Worm (Caenorhabditis elegans) whole organism, L4 larva: Measurements from ENCODE around the gene gei-13.

Source experiments
- F37D6.2 ChIP-seq: sonication (generic microtip); optimal IDR thresholded peaks from 2 replicates; lab custom pipeline; 2016; ENCODE audit warnings: mild to moderate bottlenecking, missing genetic modification characterization, missing compliant biosample characterization
- F44E2.7 ChIP-seq: fragments of 200-800 bp; sonication (Bioruptor generic); IDR thresholded peaks from 2 replicates; pipeline ENCODE4 v2.1.2; 2022; ENCODE audit warnings: missing genetic modification characterization, missing compliant biosample characterization
- Y105C5A.15 ChIP-seq: fragments of 200-800 bp; sonication (Bioruptor generic); IDR thresholded peaks from 2 replicates; pipeline ENCODE4 v1.3.6; 2022; ENCODE audit warnings: missing genetic modification characterization, missing compliant biosample characterization
- Y5F2A.4 ChIP-seq: fragments of 200-800 bp; sonication (Bioruptor generic); optimal IDR thresholded peaks from 2 replicates; lab custom pipeline; 2018; ENCODE audit warnings: mild to moderate bottlenecking, missing genetic modification characterization, missing compliant biosample characterization
- aha-1 ChIP-seq: fragments of 150-350 bp; peaks from one replicate; lab custom pipeline; 2014; ENCODE audit warnings: missing biosample characterization, missing genetic modification characterization
- aly-2 ChIP-seq: sonication (generic microtip); optimal IDR thresholded peaks from 2 replicates; lab custom pipeline; 2018; ENCODE audit warnings: missing biosample characterization, missing genetic modification characterization
- arid-1 ChIP-seq: fragments of 200-800 bp; sonication (Bioruptor generic); conservative IDR thresholded peaks from 2 replicates; pipeline ENCODE4 v1.3.6; 2022; ENCODE audit warnings: missing genetic modification reagents, missing genetic modification characterization, missing compliant biosample characterization
- daf-16 ChIP-seq, 3 experiments: sonication (generic microtip); optimal IDR thresholded peaks; 2 replicates each; lab custom pipeline; 2016 to 2017; ENCODE audit warnings: missing genetic modification characterization in 3 of 3, missing genetic modification reagents in 3 of 3, mild to moderate bottlenecking in 2 of 3, missing compliant biosample characterization in 2 of 3, missing biosample characterization in 1 of 3, moderate library complexity in 1 of 3
- daf-19 ChIP-seq: fragments of 200-800 bp; sonication (Bioruptor generic); conservative IDR thresholded peaks from 2 replicates; pipeline ENCODE4 v1.3.6; 2022; ENCODE audit warnings: missing genetic modification characterization, missing compliant biosample characterization
- dmd-6 ChIP-seq: fragments of 200-800 bp; sonication (Bioruptor generic); IDR thresholded peaks from 2 replicates; pipeline ENCODE4 v1.3.6; 2022; ENCODE audit warnings: missing genetic modification reagents, missing genetic modification characterization, missing compliant biosample characterization
- dmd-8 ChIP-seq: fragments of 200-800 bp; sonication (Bioruptor generic); IDR thresholded peaks from 2 replicates; pipeline ENCODE4 v1.3.6; 2022; ENCODE audit warnings: missing genetic modification characterization, missing compliant biosample characterization
- dpl-1 ChIP-seq: fragments of 150-350 bp; optimal IDR thresholded peaks from 2 replicates; lab custom pipeline; 2014; ENCODE audit warnings: missing biosample characterization, missing genetic modification reagents, missing genetic modification characterization
- dve-1 ChIP-seq: sonication (generic microtip); optimal IDR thresholded peaks from 2 replicates; lab custom pipeline; 2017; ENCODE audit warnings: antibody characterized with exemption, mild to moderate bottlenecking, missing genetic modification characterization, missing compliant biosample characterization; ENCODE audit not compliant: insufficient read depth
- egl-43 ChIP-seq: fragments of 200-800 bp; sonication (Bioruptor generic); IDR thresholded peaks from 2 replicates; pipeline ENCODE4 v1.3.6; 2022; ENCODE audit warnings: missing genetic modification reagents, missing genetic modification characterization, missing compliant biosample characterization
- hlh-11 ChIP-seq: fragments of 200-800 bp; sonication (Bioruptor generic); optimal IDR thresholded peaks from 2 replicates; lab custom pipeline; 2018; ENCODE audit warnings: mild to moderate bottlenecking, missing genetic modification characterization, missing compliant biosample characterization
- jun-1 ChIP-seq: fragments of 150-350 bp; optimal IDR thresholded peaks from 2 replicates; lab custom pipeline; 2014; ENCODE audit warnings: missing biosample characterization, missing genetic modification reagents, missing genetic modification characterization
- lin-1 ChIP-seq: fragments of 200-800 bp; sonication (Bioruptor generic); IDR thresholded peaks from 2 replicates; pipeline ENCODE4 v1.3.6; 2022; ENCODE audit warnings: missing genetic modification reagents, missing genetic modification characterization, missing compliant biosample characterization
- madf-5 ChIP-seq, 2 experiments: fragments of 200-800 bp; sonication (Bioruptor generic); IDR thresholded peaks; 2 replicates each; pipeline ENCODE4 v1.3.6; 2022; ENCODE audit warnings: missing compliant biosample characterization in 2 of 2, missing genetic modification characterization in 2 of 2
- madf-9 ChIP-seq: fragments of 200-800 bp; sonication (Bioruptor generic); conservative IDR thresholded peaks from 2 replicates; pipeline ENCODE4 v1.3.6; 2022; ENCODE audit warnings: missing genetic modification reagents, missing genetic modification characterization, missing compliant biosample characterization
- mdl-1 ChIP-seq, 2 experiments: fragments of 150-350 bp in 1 of 2; sonication (generic microtip) in 1 of 2; optimal IDR thresholded peaks; 2 replicates each; lab custom pipeline; 2014 to 2017; ENCODE audit warnings: missing biosample characterization in 2 of 2, missing genetic modification characterization in 2 of 2
- mep-1 ChIP-seq: fragments of 150-350 bp; sonication (generic microtip); optimal IDR thresholded peaks from 3 replicates; lab custom pipeline; 2014; ENCODE audit warnings: missing biosample characterization, missing genetic modification characterization
- mes-2 ChIP-seq: sonication (generic microtip); optimal IDR thresholded peaks from 2 replicates; lab custom pipeline; 2016; ENCODE audit warnings: missing genotype, mild to moderate bottlenecking, missing genetic modification characterization, missing compliant biosample characterization; ENCODE audit not compliant: poor library complexity, severe bottlenecking
- mxl-3 ChIP-seq: fragments of 200-800 bp; sonication (Bioruptor generic); optimal IDR thresholded peaks from 2 replicates; lab custom pipeline; 2018; ENCODE audit warnings: mild to moderate bottlenecking, missing genetic modification characterization, missing compliant biosample characterization
- nhr-10 ChIP-seq: fragments of 150-350 bp; optimal IDR thresholded peaks from 2 replicates; lab custom pipeline; 2014; ENCODE audit warnings: missing biosample characterization, missing genetic modification characterization
- nhr-102 ChIP-seq: sonication (generic microtip); optimal IDR thresholded peaks from 2 replicates; lab custom pipeline; 2016; ENCODE audit warnings: mild to moderate bottlenecking, missing genetic modification characterization, moderate library complexity, missing compliant biosample characterization
- nhr-11 ChIP-seq: fragments of 150-350 bp; optimal IDR thresholded peaks from 2 replicates; lab custom pipeline; 2014; ENCODE audit warnings: missing biosample characterization, missing genetic modification characterization
- nhr-28 ChIP-seq: fragments of 150-350 bp; optimal IDR thresholded peaks from 2 replicates; lab custom pipeline; 2014; ENCODE audit warnings: missing biosample characterization, missing genetic modification characterization
- nhr-41 ChIP-seq: fragments of 200-800 bp; sonication (Bioruptor generic); IDR thresholded peaks from 2 replicates; pipeline ENCODE4 v1.3.6; 2022; ENCODE audit warnings: missing genetic modification reagents, missing genetic modification characterization, missing compliant biosample characterization
- nhr-48 ChIP-seq: sonication (generic microtip); optimal IDR thresholded peaks from 2 replicates; lab custom pipeline; 2016; ENCODE audit warnings: mild to moderate bottlenecking, missing genetic modification characterization, missing compliant biosample characterization
- nhr-76 ChIP-seq: fragments of 150-350 bp; optimal IDR thresholded peaks from 2 replicates; lab custom pipeline; 2014; ENCODE audit warnings: missing biosample characterization, missing genetic modification characterization
- nhr-77 ChIP-seq: fragments of 150-350 bp; optimal IDR thresholded peaks from 2 replicates; lab custom pipeline; 2014; ENCODE audit warnings: missing biosample characterization, missing genetic modification characterization
- pqm-1 ChIP-seq: sonication (generic microtip); optimal IDR thresholded peaks from 2 replicates; lab custom pipeline; 2017; ENCODE audit warnings: missing biosample characterization, missing genetic modification characterization
- set-16 ChIP-seq: fragments of 200-800 bp; sonication (Bioruptor generic); IDR thresholded peaks from 2 replicates; pipeline ENCODE4 v1.3.6; 2022; ENCODE audit warnings: missing genetic modification reagents, missing genetic modification characterization, missing compliant biosample characterization
- snpc-1.2 ChIP-seq: fragments of 200-800 bp; sonication (Bioruptor generic); IDR thresholded peaks from 2 replicates; pipeline ENCODE4 v1.3.6; 2022; ENCODE audit warnings: missing genetic modification reagents, missing genetic modification characterization, missing compliant biosample characterization
- unc-62 ChIP-seq, 3 experiments: fragments of 150-350 bp in 1 of 3; sonication (generic microtip); optimal IDR thresholded peaks in 2 of 3; peaks in 1 of 3; 1 replicate in 1 of 3; 2 replicates in 2 of 3; lab custom pipeline; 2014 to 2017; ENCODE audit warnings: missing biosample characterization in 3 of 3, missing genetic modification characterization in 3 of 3, missing genetic modification reagents in 3 of 3, missing genotype in 1 of 3
- ztf-7 ChIP-seq: fragments of 150-350 bp; optimal IDR thresholded peaks from 2 replicates; lab custom pipeline; 2014; ENCODE audit warnings: missing biosample characterization, missing genetic modification characterization

The gei-13 gene

DNA sequence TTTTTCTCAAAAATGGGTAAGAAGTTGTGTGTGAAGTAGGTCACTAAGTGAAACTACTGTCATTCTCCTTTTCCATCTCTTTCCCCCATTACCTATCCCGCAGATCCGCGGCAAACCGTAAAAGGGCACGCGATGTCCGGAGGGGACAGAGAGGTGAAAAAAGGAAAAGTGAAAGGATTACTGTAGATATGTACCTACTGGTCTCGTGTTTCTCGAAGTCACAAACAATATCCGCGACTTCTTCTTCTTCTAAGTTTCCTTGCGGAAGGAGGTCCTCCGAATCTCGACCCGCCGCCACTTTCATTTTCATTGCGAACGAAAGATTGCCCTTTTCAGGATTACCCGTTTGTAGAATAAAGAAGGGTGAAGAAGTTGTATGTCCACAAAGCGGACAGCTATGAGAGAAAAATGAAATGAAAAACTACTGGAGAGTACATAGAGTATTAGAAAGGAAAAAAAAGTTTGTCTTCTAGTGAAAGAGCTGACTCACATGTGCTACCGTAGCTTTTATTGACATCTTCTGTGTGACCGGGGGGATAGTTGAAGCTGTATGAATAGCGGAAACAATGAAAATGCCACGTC lies 9.6 kb upstream of the gei-13 start (continued):
- TF ChIP-seq dmd-8 (GFP tag; lab: Robert Waterston, UW) (no peak), nhr-76 (tag; lab: Kevin White, UChicago) (no peak), arid-1 (no peak), egl-43 (no peak), jun-1 (no peak), hlh-11 (tag; lab: Kevin White, UChicago) (peak; percentile 21), nhr-10 (tag; lab: Kevin White, UChicago) (no peak), snpc-1.2 (GFP tag; lab: Robert Waterston, UW) (no peak), Y105C5A.15 (GFP tag; lab: Robert Waterston, UW) (no peak), mxl-3 (GFP tag; lab: Kevin White, UChicago) (peak; percentile 34)

DNA sequence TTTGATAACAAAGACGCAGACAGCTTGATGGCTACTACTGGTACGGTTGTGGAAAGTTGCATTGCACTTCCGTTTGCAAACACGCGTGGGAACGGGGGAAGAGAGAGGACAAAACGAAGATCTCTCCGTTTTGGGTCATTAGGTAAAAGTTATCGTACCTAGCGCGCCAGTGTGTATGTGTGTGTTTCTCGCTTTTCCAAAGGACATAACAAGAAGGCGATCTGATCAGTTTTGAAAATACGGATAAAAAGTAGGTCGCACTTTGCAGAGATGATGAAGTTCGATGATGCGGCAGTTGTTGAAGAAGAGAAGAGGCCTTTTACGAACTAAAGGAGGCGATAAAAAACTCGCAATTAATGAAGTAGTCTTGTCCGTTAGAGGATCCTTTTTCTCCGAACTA lies 8.2 kb upstream of the gei-13 start:
- TF ChIP-seq mes-2 (tag; lab: Kevin White, UChicago): no peak
- no peak for TF ChIP-seq madf-9 (GFP tag; lab: Robert Waterston, UW)
- no peak for TF ChIP-seq daf-19 (GFP tag; lab: Robert Waterston, UW)
- peak; percentile 4 for TF ChIP-seq nhr-28 (tag; lab: Kevin White, UChicago)
- TF ChIP-seq, all 104 proteins: peak for 1

DNA sequence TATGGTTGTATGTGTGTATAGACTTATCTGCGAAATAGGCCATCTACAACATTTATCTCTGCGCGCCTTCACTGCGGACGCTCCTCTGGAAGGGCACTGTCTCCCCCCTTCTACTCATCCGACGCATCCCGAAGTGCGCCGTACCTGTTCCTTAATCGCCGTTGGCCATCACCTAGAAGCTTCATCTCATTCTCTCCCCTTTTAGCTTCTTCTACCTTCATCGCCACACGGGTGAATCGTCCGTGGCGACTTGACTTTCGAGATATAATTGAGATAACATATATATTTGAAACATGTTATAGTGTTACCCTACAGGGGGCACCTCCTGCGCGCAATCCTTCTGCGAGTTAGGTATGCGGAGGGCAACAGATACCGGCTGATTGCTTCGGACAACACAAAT lies 5.2 kb upstream of the gei-13 start:
- TF ChIP-seq nhr-11 (no peak), ztf-7 (tag; lab: Kevin White, UChicago) (no peak), aly-2 (tag; lab: Kevin White, UChicago) (no peak), nhr-48 (tag; lab: Kevin White, UChicago) (peak; percentile 29)

DNA sequence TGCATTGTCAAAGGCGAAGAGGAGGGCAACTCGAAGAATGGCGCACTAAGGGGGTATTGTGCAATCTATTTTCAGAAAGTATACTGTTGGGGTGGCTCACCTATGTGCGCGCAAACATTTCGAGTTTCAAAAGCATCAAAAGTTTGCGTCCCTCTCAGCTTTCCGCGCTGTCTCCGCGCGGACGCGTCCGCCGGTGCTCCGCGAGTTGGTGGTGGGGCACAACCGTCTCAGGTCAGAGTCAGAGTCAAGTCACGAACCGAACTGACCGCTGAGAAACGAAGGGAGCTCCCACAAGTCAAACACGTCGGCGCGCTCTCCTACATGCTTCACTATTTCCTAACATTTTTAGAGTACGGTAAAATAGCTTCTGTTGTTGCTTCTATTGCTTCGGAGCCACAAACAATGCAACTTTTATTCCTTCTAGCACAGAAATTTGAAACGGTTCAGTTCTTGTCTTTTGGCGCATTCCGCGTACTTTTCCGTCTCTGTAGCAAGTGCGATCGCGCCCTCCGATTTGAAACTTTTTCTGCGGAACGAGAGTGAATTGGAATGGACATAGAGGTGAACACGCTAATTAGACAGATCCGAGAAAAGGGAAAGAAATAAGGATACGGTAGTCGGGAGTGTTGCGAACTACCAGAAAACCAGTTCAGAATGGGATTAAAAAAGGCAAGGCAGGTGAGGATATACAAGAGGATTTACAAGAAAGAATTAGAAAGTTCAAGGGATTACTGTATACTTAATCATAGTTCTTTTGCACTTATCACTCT lies 2.5 kb upstream of the gei-13 start:
- no peak for TF ChIP-seq unc-62 (GFP tag; optimal IDR thresholded peaks at IDR 0.05 in 1 of 2; lab: Kevin White, UChicago)
- no peak for TF ChIP-seq unc-62 (tag; optimal IDR thresholded peaks at IDR 0.05; lab: Kevin White, UChicago)
- peak; percentile 13 for TF ChIP-seq aha-1 (tag; lab: Kevin White, UChicago)
- peak; percentile 85 for TF ChIP-seq set-16 (GFP tag; lab: Robert Waterston, UW)

DNA sequence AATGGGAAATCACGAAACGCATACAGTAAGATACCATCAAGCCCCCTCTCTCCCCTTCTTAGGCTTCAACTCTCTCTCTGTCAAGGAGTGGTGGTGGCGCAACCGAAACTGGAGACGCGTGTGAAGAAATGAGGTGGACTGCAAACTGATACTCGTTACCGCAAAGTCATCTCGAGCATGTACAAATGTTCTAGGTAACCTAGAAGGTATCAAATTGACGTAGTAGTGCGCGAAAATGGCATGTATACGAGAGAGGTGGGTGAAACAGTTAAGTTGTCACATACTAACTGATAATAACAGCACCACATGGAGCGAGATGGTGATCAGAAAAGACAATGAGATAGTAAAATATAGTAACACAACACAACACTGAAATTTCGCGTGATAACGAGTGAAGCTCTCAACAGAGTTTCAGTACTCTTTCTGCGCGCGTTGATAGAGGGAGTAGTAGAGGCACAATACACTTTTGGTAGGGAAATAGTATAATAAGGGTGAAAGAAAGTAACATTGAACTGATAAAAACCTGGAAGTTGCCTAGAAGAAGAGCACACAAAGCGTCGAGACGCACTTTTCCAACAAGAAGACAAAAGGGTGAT lies 1.3 kb upstream of the gei-13 start:
- no peak for TF ChIP-seq mdl-1 (tag; optimal IDR thresholded peaks at IDR 0.05; lab: Kevin White, UChicago)
- TF ChIP-seq egl-43: no peak
- TF ChIP-seq dmd-6 (GFP tag; lab: Robert Waterston, UW): peak; percentile 72
- TF ChIP-seq mep-1 (tag; lab: Kevin White, UChicago): no peak
- no peak for TF ChIP-seq daf-16 (GFP tag; optimal IDR thresholded peaks at IDR 0.05; lab: Kevin White, UChicago)
- TF ChIP-seq daf-16 (tag; optimal IDR thresholded peaks at IDR 0.05; lab: Kevin White, UChicago): peak; percentile 49
- TF ChIP-seq nhr-77 (tag; lab: Kevin White, UChicago): peak; percentile 42
- peak; percentile 99 for TF ChIP-seq pqm-1 (tag; lab: Kevin White, UChicago)
- no peak for TF ChIP-seq dmd-8 (GFP tag; lab: Robert Waterston, UW)
- TF ChIP-seq nhr-48 (tag; lab: Kevin White, UChicago): peak; percentile 50
- TF ChIP-seq nhr-41 (GFP tag; lab: Robert Waterston, UW): no peak
- peak; percentile 10 for TF ChIP-seq mes-2 (tag; lab: Kevin White, UChicago)
- TF ChIP-seq dve-1: peak; percentile 65
- TF ChIP-seq mxl-3 (GFP tag; lab: Kevin White, UChicago): peak; percentile 72
- peak; percentile 92 for TF ChIP-seq nhr-28 (tag; lab: Kevin White, UChicago)
- TF ChIP-seq unc-62 (GFP tag; optimal IDR thresholded peaks at IDR 0.05 in 1 of 2; lab: Kevin White, UChicago): peak in 1 of 2 experiments; percentile 82
- no peak for TF ChIP-seq unc-62 (tag; optimal IDR thresholded peaks at IDR 0.05; lab: Kevin White, UChicago)
- no peak for TF ChIP-seq snpc-1.2 (GFP tag; lab: Robert Waterston, UW)
- TF ChIP-seq F37D6.2 (tag; lab: Kevin White, UChicago): no peak
- no peak for TF ChIP-seq madf-5 (GFP tag; IDR thresholded peaks at IDR 0.05; lab: Robert Waterston, UW)
- no peak for TF ChIP-seq dpl-1 (GFP tag; lab: Kevin White, UChicago)
- peak; percentile 72 for TF ChIP-seq aha-1 (tag; lab: Kevin White, UChicago)
- TF ChIP-seq Y5F2A.4 (GFP tag; lab: Kevin White, UChicago): no peak
- TF ChIP-seq lin-1 (GFP tag; lab: Robert Waterston, UW): no peak
- no peak for TF ChIP-seq F44E2.7 (GFP tag; lab: Robert Waterston, UW)
- peak; percentile 6 for TF ChIP-seq nhr-102 (tag; lab: Kevin White, UChicago)
